Fruit fly (Drosophila melanogaster) whole organism, embryonic: Measurements from ENCODE around the gene mRpL49.
A peak's percentile ranks its signal among the peaks of the same experiment; 100 is the strongest.

Source experiments
- CG10959 ChIP-seq: fragments of 200-800 bp; sonication (Bioruptor generic); IDR thresholded peaks from 2 replicates; pipeline ENCODE4 v1.3.6; 2022; ENCODE audit warnings: missing biosample characterization, missing genetic modification characterization
- CG10979 ChIP-seq: fragments of 200-800 bp; sonication (Bioruptor generic); optimal IDR thresholded peaks from 2 replicates; lab custom pipeline; 2018; ENCODE audit warnings: missing biosample characterization, mild to moderate bottlenecking, missing genetic modification characterization, moderate library complexity
- CG12155 ChIP-seq: fragments of 200-800 bp; sonication (Bioruptor generic); optimal IDR thresholded peaks from 3 replicates; lab custom pipeline; 2016; ENCODE audit warnings: missing biosample characterization, missing genetic modification characterization
- CG14710 ChIP-seq: fragments of 200-800 bp; sonication (Bioruptor generic); optimal IDR thresholded peaks from 3 replicates; lab custom pipeline; 2019; ENCODE audit warnings: missing biosample characterization, mild to moderate bottlenecking, missing genetic modification characterization, moderate library complexity
- CG15696 ChIP-seq: fragments of 200-800 bp; sonication (Bioruptor generic); optimal IDR thresholded peaks from 2 replicates; lab custom pipeline; 2019; ENCODE audit warnings: missing biosample characterization, mild to moderate bottlenecking, missing genetic modification characterization, moderate library complexity
- CG1603 ChIP-seq: fragments of 200-800 bp; sonication (Bioruptor generic); optimal IDR thresholded peaks from 2 replicates; lab custom pipeline; 2019; ENCODE audit warnings: missing biosample characterization, mild to moderate bottlenecking, missing genetic modification characterization, moderate library complexity
- CG17328 ChIP-seq: fragments of 200-800 bp; sonication (Bioruptor generic); IDR thresholded peaks from 2 replicates; pipeline ENCODE4 v1.3.6; 2022; ENCODE audit warnings: missing biosample characterization, missing genetic modification characterization
- CG17361 ChIP-seq: fragments of 200-800 bp; sonication (Bioruptor generic); IDR thresholded peaks from 3 replicates; pipeline ENCODE4 v1.3.6; 2022; ENCODE audit warnings: missing biosample characterization, missing genetic modification characterization
- CG17829 ChIP-seq: fragments of 200-800 bp; optimal IDR thresholded peaks from 2 replicates; lab custom pipeline; 2019; ENCODE audit warnings: missing biosample characterization, mild to moderate bottlenecking, missing genetic modification characterization, moderate library complexity
- CG18476 ChIP-seq: fragments of 200-800 bp; sonication (Bioruptor generic); optimal IDR thresholded peaks from 2 replicates; lab custom pipeline; 2016; ENCODE audit warnings: missing biosample characterization, mild to moderate bottlenecking, missing genetic modification characterization
- CG18764 ChIP-seq: fragments of 200-800 bp; sonication (Bioruptor generic); optimal IDR thresholded peaks from 3 replicates; lab custom pipeline; 2016; ENCODE audit warnings: missing biosample characterization, missing genetic modification characterization
- CG2199 ChIP-seq: fragments of 200-800 bp; sonication (Bioruptor generic); IDR thresholded peaks from 3 replicates; pipeline ENCODE4 v1.3.6; 2022; ENCODE audit warnings: missing biosample characterization, missing genetic modification characterization
- CG2712 ChIP-seq: fragments of 200-800 bp; optimal IDR thresholded peaks from 3 replicates; lab custom pipeline; 2019; ENCODE audit warnings: missing biosample characterization, mild to moderate bottlenecking, missing genetic modification characterization, moderate library complexity
- CG2889 ChIP-seq: fragments of 200-800 bp; sonication (Bioruptor generic); IDR thresholded peaks from 3 replicates; pipeline ENCODE4 v1.3.6; 2022; ENCODE audit warnings: missing biosample characterization, missing genetic modification characterization
- CG30431 ChIP-seq: fragments of 200-800 bp; sonication (Bioruptor generic); optimal IDR thresholded peaks from 2 replicates; lab custom pipeline; 2017; ENCODE audit warnings: missing biosample characterization, missing genetic modification characterization
- CG31388 ChIP-seq: fragments of 200-800 bp; sonication (Bioruptor generic); optimal IDR thresholded peaks from 2 replicates; lab custom pipeline; 2016; ENCODE audit warnings: missing biosample characterization, missing genetic modification characterization
- CG4424 ChIP-seq: fragments of 200-800 bp; sonication (Bioruptor generic); optimal IDR thresholded peaks from 3 replicates; lab custom pipeline; 2016; ENCODE audit warnings: missing biosample characterization, missing genetic modification characterization
- CG6689 ChIP-seq: fragments of 200-800 bp; sonication (Bioruptor generic); IDR thresholded peaks from 2 replicates; pipeline ENCODE4 v1.3.6; 2022; ENCODE audit warnings: missing biosample characterization, missing genetic modification characterization
- CG7556 ChIP-seq: fragments of 200-800 bp; sonication (Bioruptor generic); optimal IDR thresholded peaks from 2 replicates; lab custom pipeline; 2017; ENCODE audit warnings: missing biosample characterization, mild to moderate bottlenecking, missing genetic modification characterization
- CG7786 ChIP-seq: fragments of 200-800 bp; sonication (Bioruptor generic); optimal IDR thresholded peaks from 2 replicates; lab custom pipeline; 2016; ENCODE audit warnings: missing biosample characterization, missing genetic modification characterization
- CG8944 ChIP-seq: fragments of 200-800 bp; sonication (Bioruptor generic); optimal IDR thresholded peaks from 3 replicates; lab custom pipeline; 2016; ENCODE audit warnings: missing biosample characterization, missing genetic modification characterization
- Chrac-16 ChIP-seq: fragments of 200-800 bp; sonication (Bioruptor generic); optimal IDR thresholded peaks from 3 replicates; lab custom pipeline; 2016; ENCODE audit warnings: missing biosample characterization, missing genetic modification characterization
- D ChIP-seq, 2 experiments: fragments of 200-800 bp in 1 of 2; fragments of >200 bp in 1 of 2; sonication (Bioruptor generic) in 1 of 2; optimal IDR thresholded peaks; 2 replicates in 1 of 2; 3 replicates in 1 of 2; lab custom pipeline; 2017; ENCODE audit warnings: mild to moderate bottlenecking in 1 of 2, missing biosample characterization in 1 of 2, missing genetic modification characterization in 1 of 2, missing genetic modification reagents in 1 of 2
- Doc2 ChIP-seq: fragments of 200-800 bp; sonication (Bioruptor generic); IDR thresholded peaks from 2 replicates; pipeline ENCODE4 v1.3.6; 2022; ENCODE audit warnings: missing biosample characterization, missing genetic modification characterization
- Ets65A ChIP-seq: fragments of 200-800 bp; sonication (Bioruptor generic); peaks from one replicate; lab custom pipeline; 2016; ENCODE audit warnings: missing biosample characterization, missing genetic modification characterization
- H2.0 ChIP-seq: fragments of 200-800 bp; sonication (Bioruptor generic); IDR thresholded peaks from 2 replicates; pipeline ENCODE4 v1.3.6; 2022; ENCODE audit warnings: missing biosample characterization, missing genetic modification characterization
- HLH3B ChIP-seq: fragments of 200-800 bp; sonication (Bioruptor generic); IDR thresholded peaks from 2 replicates; pipeline ENCODE4 v1.3.6; 2022; ENCODE audit warnings: missing biosample characterization, missing genetic modification characterization
- Hmx ChIP-seq: fragments of 200-800 bp; sonication (Bioruptor generic); optimal IDR thresholded peaks from 2 replicates; lab custom pipeline; 2016; ENCODE audit warnings: missing biosample characterization, missing genetic modification characterization
- MTF-1 ChIP-seq: fragments of 200-800 bp; sonication (Bioruptor generic); optimal IDR thresholded peaks from 2 replicates; lab custom pipeline; 2018; ENCODE audit warnings: missing biosample characterization, mild to moderate bottlenecking, missing genetic modification characterization, borderline replicate concordance
- bbx ChIP-seq: fragments of 200-800 bp; sonication (Bioruptor generic); IDR thresholded peaks from 2 replicates; pipeline ENCODE4 v1.3.6; 2022; ENCODE audit warnings: missing biosample characterization, missing genetic modification characterization; ENCODE audit not compliant: partially characterized antibody
- bsh ChIP-seq, 2 experiments: fragments of 200-800 bp; sonication (Bioruptor generic); optimal IDR thresholded peaks; 2 replicates each; lab custom pipeline; 2017 to 2018; ENCODE audit warnings: mild to moderate bottlenecking in 2 of 2, missing biosample characterization in 2 of 2, missing genetic modification characterization in 2 of 2, moderate library complexity in 1 of 2
- chif ChIP-seq, 2 experiments: fragments of 200-800 bp; sonication (Bioruptor generic); optimal IDR thresholded peaks; 3 replicates each; lab custom pipeline; 2016; ENCODE audit warnings: missing biosample characterization in 2 of 2, missing genetic modification characterization in 2 of 2
- dmrt11E ChIP-seq: fragments of 200-800 bp; sonication (Bioruptor generic); optimal IDR thresholded peaks from 3 replicates; lab custom pipeline; 2018; ENCODE audit warnings: missing biosample characterization, mild to moderate bottlenecking, missing genetic modification characterization, moderate library complexity
- fd102C ChIP-seq: fragments of 200-800 bp; sonication (Bioruptor generic); optimal IDR thresholded peaks from 2 replicates; lab custom pipeline; 2018; ENCODE audit warnings: missing biosample characterization, mild to moderate bottlenecking, missing genetic modification characterization, moderate library complexity
- kni ChIP-seq: fragments of 200-800 bp; sonication (Bioruptor generic); optimal IDR thresholded peaks from 3 replicates; lab custom pipeline; 2017; ENCODE audit warnings: mild to moderate bottlenecking, missing biosample characterization, missing genetic modification reagents, missing genetic modification characterization
- lov ChIP-seq, 2 experiments: fragments of 200-800 bp in 1 of 2; fragments of >200 bp in 1 of 2; sonication (Bioruptor generic) in 1 of 2; IDR thresholded peaks in 1 of 2; optimal IDR thresholded peaks in 1 of 2; 2 replicates in 1 of 2; 3 replicates in 1 of 2; pipeline versions ENCODE4 v1.3.6 to Lab custom; 2017 to 2022; ENCODE audit warnings: missing biosample characterization in 1 of 2, missing genetic modification characterization in 1 of 2
- luna ChIP-seq: fragments of 200-800 bp; sonication (Bioruptor generic); optimal IDR thresholded peaks from 2 replicates; lab custom pipeline; 2016; ENCODE audit warnings: missing biosample characterization, missing genetic modification characterization
- onecut ChIP-seq: fragments of 200-800 bp; sonication (Bioruptor generic); IDR thresholded peaks from 2 replicates; pipeline ENCODE4 v1.3.6; 2022; ENCODE audit warnings: missing biosample characterization, missing genetic modification characterization
- ranshi ChIP-seq: fragments of 200-800 bp; sonication (Bioruptor generic); IDR thresholded peaks from 2 replicates; pipeline ENCODE4 v1.3.6; 2022; ENCODE audit warnings: missing biosample characterization, missing genetic modification characterization
- sens ChIP-seq: fragments of 200-800 bp; sonication (Bioruptor generic); peaks from one replicate; lab custom pipeline; 2016; ENCODE audit warnings: missing biosample characterization, missing genetic modification characterization
- ssp ChIP-seq: fragments of 200-800 bp; sonication (Bioruptor generic); IDR thresholded peaks from 2 replicates; pipeline ENCODE4 v1.3.6; 2022; ENCODE audit warnings: missing biosample characterization, missing genetic modification characterization
- tll ChIP-seq, 2 experiments: fragments of 200-800 bp in 1 of 2; fragments of >200 bp in 1 of 2; sonication (Bioruptor generic) in 1 of 2; optimal IDR thresholded peaks; 2 replicates each; lab custom pipeline; 2017 to 2019; ENCODE audit warnings: missing biosample characterization in 2 of 2, missing genetic modification characterization in 2 of 2, mild to moderate bottlenecking in 1 of 2, moderate library complexity in 1 of 2
- zen ChIP-seq: fragments of 200-800 bp; sonication (Bioruptor generic); optimal IDR thresholded peaks from 3 replicates; lab custom pipeline; 2018; ENCODE audit warnings: missing biosample characterization, mild to moderate bottlenecking, missing genetic modification characterization, moderate library complexity
- zf30C ChIP-seq: fragments of 200-800 bp; sonication (Bioruptor generic); optimal IDR thresholded peaks from 3 replicates; lab custom pipeline; 2018; ENCODE audit warnings: missing biosample characterization, mild to moderate bottlenecking, missing genetic modification characterization
- zfh2 ChIP-seq: fragments of 200-800 bp; sonication (Bioruptor generic); optimal IDR thresholded peaks from 2 replicates; lab custom pipeline; 2016; ENCODE audit warnings: missing biosample characterization, missing genetic modification characterization

mRpL49 gene

DNA sequence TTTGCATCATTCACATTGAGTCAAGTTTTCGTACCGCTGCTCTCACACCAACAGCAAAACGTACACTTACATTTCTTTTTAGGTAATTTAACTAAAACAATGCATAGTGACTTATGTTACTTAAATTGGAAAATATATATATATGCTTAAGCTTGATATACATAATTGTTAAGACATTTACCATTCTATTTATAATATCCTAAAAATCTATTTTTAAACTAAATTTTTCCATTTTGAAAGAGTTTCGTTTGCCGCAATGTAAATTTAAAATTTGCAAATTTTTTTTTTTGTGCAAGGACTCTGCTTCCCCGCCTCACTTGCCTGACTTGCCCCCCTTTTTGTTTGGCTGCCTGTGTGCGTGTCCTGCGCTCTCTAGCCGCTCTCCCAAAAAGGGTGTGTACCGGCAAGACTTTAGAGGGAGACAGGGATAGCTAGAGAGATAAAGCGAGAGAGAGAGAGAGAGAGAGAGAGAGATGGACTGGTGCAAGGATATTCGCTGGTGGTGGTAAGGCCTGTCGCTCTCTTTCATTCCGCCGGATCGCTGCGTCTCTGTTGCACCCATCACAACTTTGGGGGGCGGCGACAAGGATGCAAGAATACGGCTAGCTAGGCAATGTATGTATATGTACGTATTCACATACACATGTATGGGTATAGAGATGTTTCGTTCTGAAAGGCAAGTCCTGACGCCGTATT lies 31.1 kb downstream of the mRpL49 start (continued):
- no peak for TF ChIP-seq CG31388

DNA sequence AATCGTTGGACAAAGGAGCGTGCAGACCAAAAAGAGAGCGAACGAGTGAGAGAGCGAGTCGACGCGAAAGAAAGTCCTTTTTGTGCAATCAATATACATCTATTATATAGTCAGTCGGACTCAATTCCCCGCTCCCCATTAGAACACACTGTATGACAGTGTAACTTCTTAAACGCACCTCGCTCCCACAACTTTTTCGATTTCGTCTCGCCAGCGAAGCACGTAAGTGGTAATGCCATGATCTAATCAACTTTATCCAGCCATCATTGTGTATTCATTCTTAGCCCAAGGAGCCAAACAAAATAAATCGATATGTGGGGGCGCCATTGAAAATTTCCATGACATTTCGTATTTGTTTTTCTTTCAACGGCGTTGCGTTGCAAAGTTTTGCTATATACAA lies 32.1 kb downstream of the mRpL49 start:
- TF ChIP-seq CG18476 (peak; percentile 66), Ets65A (GFP tag; lab: Kevin White, UChicago) (peak; percentile 58), onecut (GFP tag; lab: Robert Waterston, UW) (peak; percentile 49; the same call in 1 of the 2 replicates), luna (GFP tag; lab: Kevin White, UChicago) (no peak)

DNA sequence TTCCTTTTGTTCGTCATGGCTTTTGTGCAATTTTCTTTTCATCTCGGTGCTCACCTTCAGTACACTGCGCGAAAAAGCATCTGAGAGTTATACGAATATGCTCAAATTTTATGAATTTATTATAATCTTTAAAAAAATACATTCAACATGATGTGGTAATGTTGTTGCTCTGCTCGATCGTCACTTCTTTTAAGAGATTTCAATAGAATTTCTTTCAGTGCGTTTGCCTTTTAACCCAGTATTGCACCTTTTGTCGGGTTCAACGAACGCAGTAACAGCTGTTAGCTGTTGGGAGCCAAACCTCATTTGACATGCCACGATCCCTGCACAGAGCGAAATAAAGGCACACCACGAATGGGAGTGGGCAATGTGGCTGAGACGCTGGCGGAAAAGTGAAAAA lies 33.0 kb downstream of the mRpL49 start:
- TF ChIP-seq CG17328 (GFP tag; lab: Robert Waterston, UW) (peak; percentile 57), CG8944 (GFP tag; lab: Kevin White, UChicago) (no peak), CG14710 (tag; lab: Kevin White, UChicago) (peak; percentile 30), CG12155 (no peak), CG17829 (tag; lab: Kevin White, UChicago) (peak; percentile 17), CG7556 (GFP tag; lab: Kevin White, UChicago) (peak; percentile 14), CG1603 (tag; lab: Kevin White, UChicago) (peak; percentile 25), kni (no peak), CG18476 (peak; percentile 7), HLH3B (GFP tag; lab: Robert Waterston, UW) (no peak), ssp (GFP tag; lab: Robert Waterston, UW) (no peak), CG30431 (GFP tag; lab: Kevin White, UChicago) (peak; percentile 4), chif (GFP tag; optimal IDR thresholded peaks at IDR 0.05; lab: Kevin White, UChicago) (peak in 1 of 2 experiments; percentile 30), zen (peak; percentile 69), tll (GFP tag; optimal IDR thresholded peaks at IDR 0.05; lab: Kevin White, UChicago) (peak in 1 of 2 experiments; percentile 66), D (optimal IDR thresholded peaks at IDR 0.05; lab: Kevin White, UChicago) (no peak), D (GFP tag; optimal IDR thresholded peaks at IDR 0.05; lab: Kevin White, UChicago) (peak; percentile 22), CG4424 (peak; percentile 18), Hmx (no peak), CG2889 (GFP tag; lab: Robert Waterston, UW) (no peak), CG10979 (tag; lab: Kevin White, UChicago) (peak; percentile 49), zf30C (GFP tag; lab: Kevin White, UChicago) (peak; percentile 61), zfh2 (GFP tag; lab: Kevin White, UChicago) (no peak), Chrac-16 (GFP tag; lab: Kevin White, UChicago) (peak; percentile 12), CG18764 (GFP tag; lab: Kevin White, UChicago) (no peak), Doc2 (no peak), CG2199 (no peak), ranshi (GFP tag; lab: Robert Waterston, UW) (no peak), fd102C (GFP tag; lab: Kevin White, UChicago) (peak; percentile 0), bbx (GFP tag; lab: Robert Waterston, UW) (no peak), CG15696 (tag; lab: Kevin White, UChicago) (peak; percentile 44), CG17361 (0 out of 3 replicates have a peak, but pooled peaks have one; percentile 20), bsh (GFP tag; optimal IDR thresholded peaks at IDR 0.05; lab: Kevin White, UChicago) (peak in 1 of 2 experiments; percentile 19), sens (GFP tag; lab: Kevin White, UChicago) (peak; percentile 86), CG2712 (tag; lab: Kevin White, UChicago) (peak; percentile 45), MTF-1 (GFP tag; lab: Kevin White, UChicago) (no peak), H2.0 (no peak), CG7786 (no peak), lov (optimal IDR thresholded peaks at IDR 0.05; lab: Kevin White, UChicago) (no peak), lov (GFP tag; IDR thresholded peaks at IDR 0.05; lab: Robert Waterston, UW) (0 out of 3 replicates have a peak, but pooled peaks have one; percentile 41), CG6689 (GFP tag; lab: Robert Waterston, UW) (no peak), dmrt11E (peak; percentile 62), CG10959 (0 out of 2 replicates have a peak, but pooled peaks have one; percentile 39)
